Worm (Caenorhabditis elegans) whole organism, mixed stage, embryonic: ENCODE data around the gene F18E9.4.

Experiments
- elt-1 ChIP-seq: sonication (generic microtip); optimal IDR thresholded peaks from 2 replicates; lab custom pipeline; 2017; ENCODE audit warnings: missing genetic modification characterization, mild to moderate bottlenecking, missing compliant biosample characterization, antibody characterized with exemption, moderate library complexity, borderline replicate concordance; ENCODE audit not compliant: insufficient read depth
- snpc-4 ChIP-seq: fragments of 150-350 bp; optimal IDR thresholded peaks from 2 replicates; lab custom pipeline; 2014; ENCODE audit warnings: missing biosample characterization, missing genetic modification characterization
- sptf-1 ChIP-seq: sonication (generic microtip); optimal IDR thresholded peaks from 2 replicates; lab custom pipeline; 2017; ENCODE audit warnings: mild to moderate bottlenecking, missing genetic modification characterization, moderate library complexity, missing compliant biosample characterization

- TF ChIP-seq sptf-1 = no peak
- no peak for TF ChIP-seq snpc-4 (tag; lab: Kevin White, UChicago)
- TF ChIP-seq elt-1 (tag; lab: Kevin White, UChicago) = no peak
Observed at ce11 chrX:8623840-8624591, 43.7 kb downstream of the F18E9.4 start.
